Worm (Caenorhabditis elegans) whole organism, late embryonic: ENCODE measurements around the gene srt-19.

Experiments used
- ahr-1 ChIP-seq: sonication (generic microtip); optimal IDR thresholded peaks from 2 replicates; lab custom pipeline; 2016; ENCODE audit warnings: missing genetic modification characterization, missing compliant biosample characterization
- gmeb-2 ChIP-seq: sonication (generic microtip); optimal IDR thresholded peaks from 2 replicates; lab custom pipeline; 2016; ENCODE audit warnings: missing genetic modification characterization, inconsistent platforms, missing compliant biosample characterization
- hlh-13 ChIP-seq: fragments of 200-800 bp; sonication (Bioruptor generic); optimal IDR thresholded peaks from 2 replicates; lab custom pipeline; 2018; ENCODE audit warnings: mild to moderate bottlenecking, missing genetic modification characterization, missing compliant biosample characterization
- lin-11 ChIP-seq: fragments of 200-800 bp; sonication (Bioruptor generic); optimal IDR thresholded peaks from 2 replicates; lab custom pipeline; 2018; ENCODE audit warnings: mild to moderate bottlenecking, missing genetic modification characterization, missing compliant biosample characterization
- nhr-11 ChIP-seq: fragments of 150-350 bp; optimal IDR thresholded peaks from 2 replicates; lab custom pipeline; 2014; ENCODE audit warnings: missing biosample characterization, missing genetic modification characterization
- npax-4 ChIP-seq: sonication (generic microtip); optimal IDR thresholded peaks from 2 replicates; lab custom pipeline; 2016; ENCODE audit warnings: missing genetic modification characterization, missing compliant biosample characterization
- pag-3 ChIP-seq: sonication (generic microtip); optimal IDR thresholded peaks from 2 replicates; lab custom pipeline; 2016; ENCODE audit warnings: missing compliant biosample characterization, missing genetic modification characterization, borderline replicate concordance
- rnt-1 ChIP-seq: sonication (generic microtip); optimal IDR thresholded peaks from 2 replicates; lab custom pipeline; 2016; ENCODE audit warnings: missing genetic modification characterization, missing compliant biosample characterization

DNA sequence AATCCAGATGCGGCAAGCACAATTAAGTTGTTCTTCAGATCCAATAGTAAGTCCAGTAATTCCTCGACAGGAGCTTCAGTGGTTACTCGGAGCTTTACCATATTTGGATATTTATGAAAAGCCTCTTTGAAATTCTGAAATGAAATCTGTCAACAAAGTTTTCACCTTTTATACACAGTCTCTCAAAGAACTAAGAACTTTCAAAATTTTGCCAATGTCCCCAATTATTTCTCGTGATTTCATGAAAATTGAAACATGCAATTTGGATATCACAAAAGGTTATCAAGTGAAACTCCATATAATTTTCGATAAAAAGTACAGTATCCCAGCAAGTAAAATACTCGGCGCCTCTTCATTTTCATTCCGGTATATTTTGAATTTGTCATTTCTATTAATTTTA is 11.1 kb downstream of the srt-19 start, which contains the start of gene F47D2.11:
- TF ChIP-seq npax-4 (tag; lab: Kevin White, UChicago) (no peak), nhr-11 (no peak), lin-11 (tag; lab: Kevin White, UChicago) (no peak), gmeb-2 (tag; lab: Kevin White, UChicago) (no peak), pag-3 (tag; lab: Kevin White, UChicago) (no peak), rnt-1 (tag; lab: Kevin White, UChicago) (no peak), ahr-1 (no peak), hlh-13 (no peak)
